Fruit fly (Drosophila melanogaster) whole organism, embryonic: ENCODE results near the gene lwr.

Experiments
- Ada2b ChIP-seq: fragments of 200-800 bp; sonication (Bioruptor generic); IDR thresholded peaks from 2 replicates; pipeline ENCODE4 v1.3.6; 2022; ENCODE audit warnings: missing biosample characterization, missing genetic modification characterization
- Antp ChIP-seq: fragments of 200-800 bp; sonication (Bioruptor generic); optimal IDR thresholded peaks from 3 replicates; lab custom pipeline; 2016; ENCODE audit warnings: missing biosample characterization, missing genetic modification characterization
- Atf6 ChIP-seq: fragments of 200-800 bp; sonication (Bioruptor generic); IDR thresholded peaks from 2 replicates; pipeline ENCODE4 v1.3.6; 2022; ENCODE audit warnings: missing biosample characterization, missing genetic modification characterization
- Awh ChIP-seq: fragments of 200-800 bp; sonication (Bioruptor generic); IDR thresholded peaks from 2 replicates; pipeline ENCODE4, ENCODE4 v1.3.6; 2022; ENCODE audit warnings: missing biosample characterization, missing genetic modification characterization
- BEAF-32 ChIP-seq: fragments of 200-800 bp; sonication (Bioruptor generic); optimal IDR thresholded peaks from 3 replicates; lab custom pipeline; 2017; ENCODE audit warnings: missing biosample characterization, missing genetic modification characterization, mild to moderate bottlenecking, moderate library complexity, missing genetic modification reagents
- CG10979 ChIP-seq: fragments of 200-800 bp; sonication (Bioruptor generic); optimal IDR thresholded peaks from 2 replicates; lab custom pipeline; 2018; ENCODE audit warnings: missing biosample characterization, mild to moderate bottlenecking, missing genetic modification characterization, moderate library complexity
- CG12391 ChIP-seq: fragments of 200-800 bp; sonication (Bioruptor generic); optimal IDR thresholded peaks from 3 replicates; lab custom pipeline; 2018; ENCODE audit warnings: missing biosample characterization, mild to moderate bottlenecking, missing genetic modification characterization, moderate library complexity
- CG12744 ChIP-seq: fragments of 200-800 bp; sonication (Bioruptor generic); optimal IDR thresholded peaks from 2 replicates; lab custom pipeline; 2016; ENCODE audit warnings: missing biosample characterization, missing genetic modification characterization
- CG14860 ChIP-seq: fragments of 200-800 bp; sonication (Bioruptor generic); IDR thresholded peaks from 3 replicates; pipeline ENCODE4 v1.3.6; 2022; ENCODE audit warnings: missing biosample characterization, missing genetic modification characterization; ENCODE audit not compliant: partially characterized antibody
- CG16779 ChIP-seq: fragments of 200-800 bp; sonication (Bioruptor generic); IDR thresholded peaks from 2 replicates; pipeline ENCODE4 v1.3.6; 2022; ENCODE audit warnings: missing biosample characterization, missing genetic modification characterization
- CG17359 ChIP-seq: fragments of 200-800 bp; sonication (Bioruptor generic); optimal IDR thresholded peaks from 3 replicates; lab custom pipeline; 2018; ENCODE audit warnings: missing biosample characterization, mild to moderate bottlenecking, missing genetic modification characterization, moderate library complexity
- CG17385 ChIP-seq: fragments of 200-800 bp; sonication (Bioruptor generic); optimal IDR thresholded peaks from 3 replicates; lab custom pipeline; 2018; ENCODE audit warnings: missing biosample characterization, mild to moderate bottlenecking, missing genetic modification characterization
- CG30403 ChIP-seq: fragments of 200-800 bp; sonication (Bioruptor generic); optimal IDR thresholded peaks from 3 replicates; lab custom pipeline; 2016; ENCODE audit warnings: missing biosample characterization, missing genetic modification characterization
- CG30431 ChIP-seq: fragments of 200-800 bp; sonication (Bioruptor generic); optimal IDR thresholded peaks from 2 replicates; lab custom pipeline; 2017; ENCODE audit warnings: missing biosample characterization, missing genetic modification characterization
- CG31365 ChIP-seq: fragments of 200-800 bp; sonication (Bioruptor generic); optimal IDR thresholded peaks from 2 replicates; lab custom pipeline; 2018; ENCODE audit warnings: missing biosample characterization, mild to moderate bottlenecking, missing genetic modification characterization
- CG4707 ChIP-seq: fragments of 200-800 bp; sonication (Bioruptor generic); optimal IDR thresholded peaks from 2 replicates; lab custom pipeline; 2018; ENCODE audit warnings: missing biosample characterization, mild to moderate bottlenecking, missing genetic modification characterization, moderate library complexity
- CG4820 ChIP-seq: fragments of 200-800 bp; sonication (Bioruptor generic); optimal IDR thresholded peaks from 3 replicates; lab custom pipeline; 2016; ENCODE audit warnings: missing biosample characterization, missing genetic modification characterization
- CG6765 ChIP-seq: fragments of 200-800 bp; sonication (Bioruptor generic); optimal IDR thresholded peaks from 3 replicates; lab custom pipeline; 2017; ENCODE audit warnings: missing biosample characterization, mild to moderate bottlenecking, missing genetic modification characterization
- CG6854 ChIP-seq: fragments of 200-800 bp; sonication (Bioruptor generic); optimal IDR thresholded peaks from 3 replicates; lab custom pipeline; 2017; ENCODE audit warnings: missing biosample characterization, mild to moderate bottlenecking, missing genetic modification characterization
- CG7357 ChIP-seq: fragments of 200-800 bp; sonication (Bioruptor generic); IDR thresholded peaks from 3 replicates; pipeline ENCODE4 v1.3.6; 2022; ENCODE audit warnings: missing biosample characterization, missing genetic modification characterization
- CTCF ChIP-seq: fragments of 200-800 bp; sonication (Bioruptor generic); optimal IDR thresholded peaks from 2 replicates; lab custom pipeline; 2017; ENCODE audit warnings: missing biosample characterization, mild to moderate bottlenecking, missing genetic modification characterization, moderate library complexity
- Camta ChIP-seq: fragments of 200-800 bp; sonication (Bioruptor generic); optimal IDR thresholded peaks from 2 replicates; lab custom pipeline; 2016; ENCODE audit warnings: missing biosample characterization, missing genetic modification characterization
- Dip2 ChIP-seq: fragments of 200-800 bp; sonication (Bioruptor generic); IDR thresholded peaks from 2 replicates; pipeline ENCODE4 v1.3.6; 2022; ENCODE audit warnings: missing biosample characterization, missing genetic modification characterization
- Doc3 ChIP-seq: fragments of 200-800 bp; sonication (Bioruptor generic); IDR thresholded peaks from 3 replicates; pipeline ENCODE4 v1.3.6; 2022; ENCODE audit warnings: missing biosample characterization, missing genetic modification characterization; ENCODE audit not compliant: partially characterized antibody
- ERR ChIP-seq: fragments of 200-800 bp; sonication (Bioruptor generic); optimal IDR thresholded peaks from 2 replicates; lab custom pipeline; 2016; ENCODE audit warnings: missing biosample characterization, missing genetic modification characterization
- Elba2 ChIP-seq: fragments of 200-800 bp; sonication (Bioruptor generic); optimal IDR thresholded peaks from 3 replicates; lab custom pipeline; 2016; ENCODE audit warnings: missing biosample characterization, missing genetic modification characterization
- Gsc ChIP-seq: fragments of 200-800 bp; sonication (Bioruptor generic); IDR thresholded peaks from 2 replicates; pipeline ENCODE4 v1.3.6; 2022; ENCODE audit warnings: missing biosample characterization, missing genetic modification characterization
- HmgD ChIP-seq: fragments of 200-800 bp; sonication (Bioruptor generic); optimal IDR thresholded peaks from 3 replicates; lab custom pipeline; 2016; ENCODE audit warnings: missing biosample characterization, missing genetic modification characterization
- Hr39 ChIP-seq: fragments of >200 bp; optimal IDR thresholded peaks from 2 replicates; lab custom pipeline; 2017
- Mes4 ChIP-seq: fragments of 200-800 bp; sonication (Bioruptor generic); optimal IDR thresholded peaks from 2 replicates; lab custom pipeline; 2016; ENCODE audit warnings: missing biosample characterization, missing genetic modification characterization
- Ssrp ChIP-seq: fragments of 200-800 bp; sonication (Bioruptor generic); optimal IDR thresholded peaks from 2 replicates; lab custom pipeline; 2018; ENCODE audit warnings: missing biosample characterization, mild to moderate bottlenecking, missing genetic modification characterization, moderate library complexity
- TFAM ChIP-seq: fragments of 200-800 bp; sonication (Bioruptor generic); optimal IDR thresholded peaks from 2 replicates; lab custom pipeline; 2017; ENCODE audit warnings: missing biosample characterization, missing genetic modification characterization, inconsistent platforms
- ap ChIP-seq: fragments of 200-800 bp; sonication (Bioruptor generic); IDR thresholded peaks from 2 replicates; pipeline ENCODE4 v1.3.6; 2022; ENCODE audit warnings: missing biosample characterization, missing genetic modification characterization
- emc ChIP-seq: fragments of 200-800 bp; sonication (Bioruptor generic); optimal IDR thresholded peaks from 2 replicates; lab custom pipeline; 2016; ENCODE audit warnings: missing biosample characterization, missing genetic modification characterization
- fd3F ChIP-seq: fragments of 200-800 bp; sonication (Bioruptor generic); optimal IDR thresholded peaks from 2 replicates; lab custom pipeline; 2018; ENCODE audit warnings: missing biosample characterization, mild to moderate bottlenecking, missing genetic modification characterization, moderate library complexity
- fu2 ChIP-seq: fragments of 200-800 bp; sonication (Bioruptor generic); optimal IDR thresholded peaks from 2 replicates; lab custom pipeline; 2016; ENCODE audit warnings: missing biosample characterization, missing genetic modification characterization
- ham ChIP-seq: fragments of 200-800 bp; sonication (Bioruptor generic); IDR thresholded peaks from 2 replicates; pipeline ENCODE4 v1.3.6; 2022; ENCODE audit warnings: missing biosample characterization, missing genetic modification characterization
- hb ChIP-seq: fragments of 200-800 bp; sonication (Bioruptor generic); IDR thresholded peaks from 3 replicates; pipeline ENCODE4 v1.3.6; 2022; ENCODE audit warnings: missing biosample characterization, missing genetic modification characterization; ENCODE audit not compliant: partially characterized antibody
- inv ChIP-seq: fragments of 200-800 bp; sonication (Bioruptor generic); IDR thresholded peaks from 2 replicates; pipeline ENCODE4 v1.3.6; 2022; ENCODE audit warnings: missing biosample characterization, missing genetic modification characterization; ENCODE audit not compliant: partially characterized antibody
- jumu ChIP-seq: fragments of 200-800 bp; sonication (Bioruptor generic); optimal IDR thresholded peaks from 3 replicates; lab custom pipeline; 2016; ENCODE audit warnings: missing biosample characterization, missing genetic modification characterization
- kni ChIP-seq: fragments of 200-800 bp; sonication (Bioruptor generic); optimal IDR thresholded peaks from 3 replicates; lab custom pipeline; 2017; ENCODE audit warnings: mild to moderate bottlenecking, missing biosample characterization, missing genetic modification reagents, missing genetic modification characterization
- lbe ChIP-seq: fragments of 200-800 bp; sonication (Bioruptor generic); optimal IDR thresholded peaks from 2 replicates; lab custom pipeline; 2016; ENCODE audit warnings: missing biosample characterization, mild to moderate bottlenecking, missing genetic modification characterization
- maf-S ChIP-seq: fragments of 200-800 bp; sonication (Bioruptor generic); optimal IDR thresholded peaks from 2 replicates; lab custom pipeline; 2016; ENCODE audit warnings: missing biosample characterization, missing genetic modification characterization
- nau ChIP-seq: fragments of 200-800 bp; sonication (Bioruptor generic); optimal IDR thresholded peaks from 3 replicates; lab custom pipeline; 2017; ENCODE audit warnings: missing biosample characterization, mild to moderate bottlenecking, missing genetic modification characterization, missing genetic modification reagents
- nerfin-2 ChIP-seq: fragments of 200-800 bp; sonication (Bioruptor generic); IDR thresholded peaks from 2 replicates; pipeline ENCODE4 v1.3.6; 2022; ENCODE audit warnings: missing biosample characterization, missing genetic modification characterization; ENCODE audit not compliant: partially characterized antibody
- odd ChIP-seq: fragments of 200-800 bp; sonication (Bioruptor generic); optimal IDR thresholded peaks from 2 replicates; lab custom pipeline; 2017; ENCODE audit warnings: missing biosample characterization, mild to moderate bottlenecking, missing genetic modification characterization
- psq ChIP-seq: fragments of 200-800 bp; sonication (Bioruptor generic); optimal IDR thresholded peaks from 2 replicates; lab custom pipeline; 2017; ENCODE audit warnings: missing biosample characterization, missing genetic modification characterization
- sens ChIP-seq: fragments of 200-800 bp; sonication (Bioruptor generic); peaks from one replicate; lab custom pipeline; 2016; ENCODE audit warnings: missing biosample characterization, missing genetic modification characterization
- sob ChIP-seq: fragments of 200-800 bp; sonication (Bioruptor generic); IDR thresholded peaks from 2 replicates; pipeline ENCODE4 v1.3.6; 2022; ENCODE audit warnings: missing biosample characterization, missing genetic modification characterization

lwr gene

DNA sequence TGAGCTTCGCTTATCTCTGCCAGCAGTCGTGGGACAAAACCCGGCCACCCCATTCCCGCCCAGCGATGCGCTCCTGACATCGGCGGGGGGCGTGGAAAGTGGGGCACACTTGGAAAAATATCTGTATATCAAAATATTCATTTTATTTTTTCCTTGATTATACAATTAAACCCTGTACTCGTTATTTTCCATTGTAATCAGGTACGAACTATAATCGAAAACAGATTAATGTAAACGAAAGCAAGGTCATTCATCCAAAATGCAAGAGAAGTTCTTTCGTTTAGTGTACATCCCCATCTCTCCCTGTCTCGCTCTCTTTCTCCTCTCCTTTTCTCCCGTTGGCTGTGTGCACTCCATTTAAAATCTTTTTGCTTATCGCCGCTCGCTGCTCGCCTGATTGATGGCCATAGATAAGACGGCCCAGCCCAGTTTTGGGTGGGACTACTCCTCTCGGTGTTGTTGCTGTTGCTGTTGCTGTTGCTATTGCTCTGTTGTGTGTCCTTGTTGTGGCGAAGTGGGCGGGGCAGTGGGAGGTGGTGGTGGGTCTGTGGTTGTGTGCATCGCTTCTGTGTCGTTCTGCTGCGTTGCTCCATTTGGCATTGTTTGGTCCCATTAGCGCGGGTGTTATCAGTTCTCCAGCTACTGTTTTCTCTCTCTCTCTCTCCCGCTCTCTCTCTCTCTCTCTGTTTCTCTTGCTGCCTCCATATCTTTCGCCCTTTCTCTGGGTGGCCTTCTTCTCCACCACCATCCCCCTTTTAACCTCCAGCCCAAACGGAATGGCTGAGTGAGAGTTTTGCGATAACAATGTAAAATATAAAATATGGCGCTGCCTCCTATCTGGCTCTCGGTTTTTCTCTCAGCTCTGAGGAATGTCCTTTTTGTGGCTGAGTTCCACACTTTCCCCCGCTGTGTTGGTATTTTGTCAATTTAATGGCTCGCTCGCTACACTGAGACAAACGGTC is 26.1 kb downstream of the lwr start (continued):
- TF ChIP-seq Ada2b: peak; percentile 76
- no peak for TF ChIP-seq Dip2 (GFP tag; lab: Robert Waterston, UW)
- TF ChIP-seq Awh (GFP tag; lab: Robert Waterston, UW): peak; percentile 81
- no peak for TF ChIP-seq Hr39 (lab: Kevin White, UChicago)
- peak; percentile 67 for TF ChIP-seq CG4820
- TF ChIP-seq kni (GFP tag; lab: Kevin White, UChicago): peak; percentile 2
- TF ChIP-seq CG12391: peak; percentile 83
- peak; percentile 95 for TF ChIP-seq sens (GFP tag; lab: Kevin White, UChicago)
- TF ChIP-seq CG30431 (GFP tag; lab: Kevin White, UChicago): peak; percentile 58
- TF ChIP-seq CG10979: peak; percentile 86
- no peak for TF ChIP-seq CG14860
- peak; percentile 19 for TF ChIP-seq psq (GFP tag; lab: Kevin White, UChicago)
- peak; percentile 27 for TF ChIP-seq odd (GFP tag; lab: Kevin White, UChicago)
- no peak for TF ChIP-seq CG12744 (GFP tag; lab: Kevin White, UChicago)
- TF ChIP-seq Elba2: no peak
- peak; percentile 89 for TF ChIP-seq CG17359 (tag; lab: Kevin White, UChicago)
- TF ChIP-seq ham (GFP tag; lab: Robert Waterston, UW): 0 out of 2 replicates have a peak, but pooled peaks have one; percentile 16
- TF ChIP-seq nerfin-2: no peak
- TF ChIP-seq Mes4 (GFP tag; lab: Kevin White, UChicago): peak; percentile 67
- TF ChIP-seq Gsc (GFP tag; lab: Robert Waterston, UW): no peak; the same call in 1 of the 2 replicates
- peak; percentile 41 for TF ChIP-seq maf-S (GFP tag; lab: Kevin White, UChicago)
- TF ChIP-seq nau (GFP tag; lab: Kevin White, UChicago): peak; percentile 74
- no peak for TF ChIP-seq ERR
- peak; percentile 26 for TF ChIP-seq fd3F
- peak; percentile 12 for TF ChIP-seq HmgD
- peak; percentile 44; the same call in 1 of the 3 replicates for TF ChIP-seq CG7357 (GFP tag; lab: Robert Waterston, UW)
- TF ChIP-seq Doc3 (GFP tag; lab: Robert Waterston, UW): no peak
- TF ChIP-seq hb (GFP tag; lab: Robert Waterston, UW): no peak
- TF ChIP-seq inv (GFP tag; lab: Robert Waterston, UW): no peak
- TF ChIP-seq fu2 (GFP tag; lab: Kevin White, UChicago): peak; percentile 45
- peak; percentile 56; the same call in 1 of the 2 replicates for TF ChIP-seq Atf6 (GFP tag; lab: Robert Waterston, UW)
- peak; percentile 63; the same call in 1 of the 2 replicates for TF ChIP-seq sob (GFP tag; lab: Robert Waterston, UW)
- TF ChIP-seq TFAM: peak; percentile 54
- peak; percentile 27 for TF ChIP-seq CG6765 (GFP tag; lab: Kevin White, UChicago)
- TF ChIP-seq CTCF: peak; percentile 11
- TF ChIP-seq CG4707 (GFP tag; lab: Kevin White, UChicago): peak; percentile 53
- no peak; the same call in 1 of the 2 replicates for TF ChIP-seq CG16779 (GFP tag; lab: Robert Waterston, UW)
- TF ChIP-seq Antp (GFP tag; lab: Kevin White, UChicago): peak; percentile 60
- peak; percentile 61 for TF ChIP-seq CG6854 (GFP tag; lab: Kevin White, UChicago)
- TF ChIP-seq CG30403 (GFP tag; lab: Kevin White, UChicago): peak; percentile 80
- no peak for TF ChIP-seq lbe (GFP tag; lab: Kevin White, UChicago)
- peak; percentile 76 for TF ChIP-seq Ssrp (tag; lab: Kevin White, UChicago)
- peak; percentile 67 for TF ChIP-seq Camta (GFP tag; lab: Kevin White, UChicago)
- TF ChIP-seq CG31365 (tag; lab: Kevin White, UChicago): peak; percentile 45
- peak; percentile 64 for TF ChIP-seq ap (GFP tag; lab: Robert Waterston, UW)
- no peak for TF ChIP-seq emc (GFP tag; lab: Kevin White, UChicago)
- TF ChIP-seq jumu (GFP tag; lab: Kevin White, UChicago): peak; percentile 37
- no peak for TF ChIP-seq BEAF-32 (GFP tag; lab: Kevin White, UChicago)
- peak; percentile 74 for TF ChIP-seq CG17385 (GFP tag; lab: Kevin White, UChicago)
